Worm (Caenorhabditis elegans) whole organism, early embryonic: ENCODE results near the gene Y51H7BR.7.

Experiments
- B0310.2 ChIP-seq: sonication (generic microtip); optimal IDR thresholded peaks from 2 replicates; lab custom pipeline; 2016; ENCODE audit warnings: mild to moderate bottlenecking, missing genetic modification characterization, missing compliant biosample characterization
- F13C5.2 ChIP-seq: sonication (generic microtip); optimal IDR thresholded peaks from 2 replicates; lab custom pipeline; 2017; ENCODE audit warnings: mild to moderate bottlenecking, missing genetic modification characterization, inconsistent platforms, missing compliant biosample characterization
- aly-1 ChIP-seq: sonication (generic microtip); optimal IDR thresholded peaks from 2 replicates; lab custom pipeline; 2016; ENCODE audit warnings: missing genetic modification characterization, missing compliant biosample characterization
- ama-1 ChIP-seq: fragments of 150-350 bp; optimal IDR thresholded peaks from 2 replicates; lab custom pipeline; 2014
- ceh-13 ChIP-seq: fragments of 200-800 bp; sonication (Bioruptor generic); optimal IDR thresholded peaks from 2 replicates; lab custom pipeline; 2018; ENCODE audit warnings: mild to moderate bottlenecking, missing genetic modification characterization, missing compliant biosample characterization
- ceh-36 ChIP-seq: sonication (generic microtip); optimal IDR thresholded peaks from 2 replicates; lab custom pipeline; 2016; ENCODE audit warnings: missing genetic modification characterization, inconsistent platforms, missing compliant biosample characterization
- ets-7 ChIP-seq: sonication (generic microtip); optimal IDR thresholded peaks from 2 replicates; lab custom pipeline; 2016; ENCODE audit warnings: missing genotype, missing genetic modification characterization, missing compliant biosample characterization
- flt-1 ChIP-seq: fragments of 200-800 bp; sonication (Bioruptor generic); IDR thresholded peaks from 2 replicates; pipeline ENCODE4 v1.3.6; 2022; ENCODE audit warnings: missing genetic modification characterization, missing compliant biosample characterization
- hmbx-1 ChIP-seq: sonication (generic microtip); optimal IDR thresholded peaks from 2 replicates; lab custom pipeline; 2016; ENCODE audit warnings: mild to moderate bottlenecking, missing genetic modification characterization, missing compliant biosample characterization
- hmg-4 ChIP-seq: fragments of 200-800 bp; sonication (Bioruptor generic); optimal IDR thresholded peaks from 2 replicates; lab custom pipeline; 2018; ENCODE audit warnings: mild to moderate bottlenecking, missing genetic modification characterization, missing compliant biosample characterization
- hnd-1 ChIP-seq: sonication (generic microtip); optimal IDR thresholded peaks from 2 replicates; lab custom pipeline; 2016; ENCODE audit warnings: missing genetic modification characterization, missing compliant biosample characterization
- pes-1 ChIP-seq: fragments of 200-800 bp; sonication (Bioruptor generic); IDR thresholded peaks from 2 replicates; pipeline ENCODE4 v1.3.6; 2022; ENCODE audit warnings: missing genetic modification reagents, missing genetic modification characterization, missing compliant biosample characterization
- scrt-1 ChIP-seq: fragments of 200-800 bp; sonication (Bioruptor generic); IDR thresholded peaks from 2 replicates; pipeline ENCODE4 v1.3.6; 2022; ENCODE audit warnings: missing genetic modification characterization, missing compliant biosample characterization
- sea-1 ChIP-seq: fragments of 200-800 bp; sonication (Bioruptor generic); conservative IDR thresholded peaks from 2 replicates; pipeline ENCODE4 v1.3.6; 2022; ENCODE audit warnings: missing genetic modification characterization, missing compliant biosample characterization
- tbx-11 ChIP-seq: fragments of 200-800 bp; sonication (Bioruptor generic); IDR thresholded peaks from 2 replicates; pipeline ENCODE4 v1.3.6; 2022; ENCODE audit warnings: missing genetic modification characterization, missing compliant biosample characterization
- tbx-37 ChIP-seq: fragments of 200-800 bp; sonication (Bioruptor generic); conservative IDR thresholded peaks from 2 replicates; pipeline ENCODE4 v1.3.6; 2022; ENCODE audit warnings: missing genetic modification reagents, missing genetic modification characterization, missing compliant biosample characterization
- tra-4 ChIP-seq: sonication (generic microtip); optimal IDR thresholded peaks from 2 replicates; lab custom pipeline; 2017; ENCODE audit warnings: missing genetic modification characterization, missing compliant biosample characterization

Gene Y51H7BR.7

DNA sequence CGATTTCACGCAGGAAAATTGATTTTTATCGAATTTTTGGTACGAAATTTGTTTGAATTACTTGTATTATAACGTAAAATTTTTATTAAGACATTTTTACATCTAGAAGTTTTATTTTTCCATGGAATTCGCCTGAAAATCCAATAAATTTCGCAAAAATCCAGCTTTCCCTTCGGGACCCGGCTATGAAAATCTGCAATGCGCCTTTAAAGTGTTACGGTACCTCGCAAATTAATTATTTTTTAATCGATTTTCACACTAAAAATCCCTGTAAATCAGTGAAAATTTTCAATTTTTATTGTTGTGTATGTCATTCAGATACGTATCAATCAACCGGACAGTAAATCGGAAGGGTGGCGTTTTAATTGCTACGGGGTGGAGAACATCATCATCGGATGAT, 24.4 kb downstream of the Y51H7BR.7 start:
- TF ChIP-seq pes-1 (GFP tag; lab: Robert Waterston, UW): no peak
- no peak for TF ChIP-seq ceh-36 (tag; lab: Kevin White, UChicago)
- no peak for TF ChIP-seq ama-1 (lab: Kevin White, UChicago)
- no peak for TF ChIP-seq sea-1 (GFP tag; lab: Robert Waterston, UW)
- no peak for TF ChIP-seq flt-1
- no peak for TF ChIP-seq hnd-1 (tag; lab: Kevin White, UChicago)
- TF ChIP-seq tbx-11 (GFP tag; lab: Robert Waterston, UW): no peak
- TF ChIP-seq tbx-37 (GFP tag; lab: Robert Waterston, UW): no peak
- TF ChIP-seq ceh-13 (GFP tag; lab: Kevin White, UChicago): no peak
- TF ChIP-seq F13C5.2 (tag; lab: Kevin White, UChicago): no peak
- no peak for TF ChIP-seq hmg-4 (GFP tag; lab: Kevin White, UChicago)
- no peak for TF ChIP-seq B0310.2
- no peak for TF ChIP-seq aly-1
- no peak for TF ChIP-seq hmbx-1

DNA sequence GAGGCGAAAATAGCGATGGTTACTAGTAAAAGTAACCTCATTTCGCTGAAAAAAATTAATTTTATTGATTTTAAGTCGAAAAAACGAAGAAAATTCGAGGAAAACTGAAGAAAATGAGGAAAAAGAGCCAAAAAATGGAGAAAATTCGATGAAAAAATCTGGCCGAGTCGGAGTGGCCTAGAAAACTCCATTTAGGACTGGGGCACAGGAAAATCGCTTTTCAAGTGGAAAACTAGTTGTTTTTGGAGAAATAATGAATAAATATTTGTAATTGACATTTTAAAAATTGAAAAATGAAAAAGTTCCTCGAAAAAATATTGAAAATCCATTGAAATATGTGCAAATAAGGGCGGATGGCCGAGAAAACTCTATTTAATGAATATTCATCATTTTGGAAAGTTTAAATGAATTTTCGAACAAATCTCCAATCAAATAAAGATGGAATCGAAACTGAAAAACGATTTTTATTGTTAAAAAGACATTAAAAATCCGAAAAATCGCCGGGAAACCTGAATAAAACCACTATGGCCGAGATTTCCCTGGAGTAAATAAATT, 25.0 kb downstream of the Y51H7BR.7 start, which contains the start of gene emc-1:
Gene emc-1 (minus strand): TSS at position 45 of the 555 bp plus-strand sequence.
- TF ChIP-seq scrt-1 (GFP tag; lab: Robert Waterston, UW): no peak
- TF ChIP-seq hmbx-1: no peak
- no peak for TF ChIP-seq aly-1
- no peak for TF ChIP-seq F13C5.2 (tag; lab: Kevin White, UChicago)
- TF ChIP-seq hnd-1 (tag; lab: Kevin White, UChicago): no peak
- no peak for TF ChIP-seq B0310.2
- TF ChIP-seq ceh-13 (GFP tag; lab: Kevin White, UChicago): no peak
- no peak for TF ChIP-seq tbx-37 (GFP tag; lab: Robert Waterston, UW)
- TF ChIP-seq ets-7 (tag; lab: Kevin White, UChicago): no peak
- TF ChIP-seq ceh-36 (tag; lab: Kevin White, UChicago): no peak

DNA sequence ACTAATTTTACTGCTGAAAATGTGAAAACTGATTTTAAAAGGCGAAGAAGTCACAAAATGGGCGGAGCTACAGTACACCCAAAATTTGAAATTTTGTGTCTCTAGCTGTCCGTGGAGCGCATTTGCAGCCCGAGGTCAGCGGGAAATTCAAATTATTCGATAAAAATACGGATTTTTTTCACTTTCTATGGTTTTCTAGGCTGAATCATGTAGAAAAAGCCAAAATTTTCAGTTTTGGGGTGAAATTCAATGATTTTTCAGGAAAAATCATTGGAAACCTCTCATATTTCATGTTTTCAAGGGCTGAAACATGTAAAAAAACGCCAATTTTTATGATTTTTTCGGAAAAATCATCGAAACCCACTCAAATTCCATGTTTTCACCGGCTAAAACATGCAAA, 34.6 kb downstream of the Y51H7BR.7 start:
- TF ChIP-seq scrt-1 (GFP tag; lab: Robert Waterston, UW): no peak
- no peak for TF ChIP-seq ceh-36 (tag; lab: Kevin White, UChicago)
- no peak for TF ChIP-seq tra-4 (tag; lab: Kevin White, UChicago)
- no peak for TF ChIP-seq B0310.2
- TF ChIP-seq tbx-11 (GFP tag; lab: Robert Waterston, UW): no peak
- TF ChIP-seq tbx-37 (GFP tag; lab: Robert Waterston, UW): no peak

DNA sequence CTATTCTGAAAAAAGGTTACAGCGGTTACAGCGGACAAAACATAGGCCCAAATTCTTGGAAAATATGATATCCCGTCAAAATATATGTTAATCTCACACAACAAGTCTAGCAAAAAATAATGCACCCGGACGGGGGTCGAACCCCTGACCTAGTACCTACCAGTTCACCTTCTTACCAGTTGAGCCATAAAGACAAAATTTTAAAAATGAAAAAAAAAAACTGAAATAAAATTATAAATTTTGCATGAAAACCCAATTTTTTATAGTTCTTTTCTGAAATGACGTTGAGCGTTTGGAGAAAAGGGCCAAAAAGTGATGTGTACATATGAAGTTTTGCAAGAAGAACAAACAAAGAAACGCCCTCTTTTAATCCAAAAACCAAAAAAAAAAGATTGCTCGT, 43.0 kb downstream of the Y51H7BR.7 start:
- TF ChIP-seq hnd-1 (tag; lab: Kevin White, UChicago): no peak
- TF ChIP-seq B0310.2: no peak
- TF ChIP-seq ets-7 (tag; lab: Kevin White, UChicago): no peak
- TF ChIP-seq F13C5.2 (tag; lab: Kevin White, UChicago): no peak

DNA sequence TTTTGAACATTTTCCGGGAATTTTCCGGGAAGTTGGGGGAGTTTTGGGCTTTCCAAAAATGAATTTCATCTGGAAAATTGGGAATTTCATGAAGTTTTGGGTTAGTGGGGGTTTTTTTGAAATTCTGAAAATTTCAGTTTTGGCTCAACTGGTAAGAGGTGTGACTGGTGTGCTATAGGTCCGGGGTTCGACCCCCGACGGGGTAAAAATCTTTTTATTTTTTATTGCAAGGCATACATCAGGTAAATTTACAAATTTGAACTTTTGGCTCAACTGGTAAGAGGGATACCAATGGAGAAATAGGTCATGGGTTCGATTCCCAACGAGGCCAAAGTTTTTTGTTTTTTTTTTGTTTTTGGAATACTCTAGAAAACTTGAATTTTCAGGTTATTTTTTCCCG, 43.7 kb downstream of the Y51H7BR.7 start:
- TF ChIP-seq ceh-36 (tag; lab: Kevin White, UChicago) (no peak), F13C5.2 (tag; lab: Kevin White, UChicago) (no peak), flt-1 (no peak), tra-4 (tag; lab: Kevin White, UChicago) (no peak), aly-1 (no peak), pes-1 (GFP tag; lab: Robert Waterston, UW) (no peak), B0310.2 (no peak), tbx-11 (GFP tag; lab: Robert Waterston, UW) (no peak), hnd-1 (tag; lab: Kevin White, UChicago) (no peak), scrt-1 (GFP tag; lab: Robert Waterston, UW) (no peak), ama-1 (lab: Kevin White, UChicago) (no peak), ets-7 (tag; lab: Kevin White, UChicago) (no peak), tbx-37 (GFP tag; lab: Robert Waterston, UW) (no peak), hmg-4 (GFP tag; lab: Kevin White, UChicago) (no peak), sea-1 (GFP tag; lab: Robert Waterston, UW) (no peak), ceh-13 (GFP tag; lab: Kevin White, UChicago) (no peak), hmbx-1 (no peak)

DNA sequence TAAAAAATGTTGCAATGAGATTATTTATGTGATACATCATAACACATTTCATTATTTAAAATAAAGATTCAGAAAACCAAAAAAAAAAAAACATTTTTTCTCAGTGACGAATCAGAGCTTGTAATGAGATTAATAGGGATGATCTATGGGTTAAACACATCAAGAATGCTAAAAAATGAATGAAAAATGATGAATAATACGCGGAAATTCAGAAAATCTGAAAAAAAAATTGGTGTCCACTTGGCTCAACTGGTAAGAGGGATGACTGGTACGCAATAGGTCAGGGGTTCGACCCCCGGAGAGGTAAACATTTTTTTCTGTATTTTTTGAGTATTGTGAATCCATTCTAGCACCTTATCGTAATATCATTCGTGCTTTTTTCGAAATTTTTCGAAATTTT, 46.9 kb downstream of the Y51H7BR.7 start:
- no peak for TF ChIP-seq sea-1 (GFP tag; lab: Robert Waterston, UW)

DNA sequence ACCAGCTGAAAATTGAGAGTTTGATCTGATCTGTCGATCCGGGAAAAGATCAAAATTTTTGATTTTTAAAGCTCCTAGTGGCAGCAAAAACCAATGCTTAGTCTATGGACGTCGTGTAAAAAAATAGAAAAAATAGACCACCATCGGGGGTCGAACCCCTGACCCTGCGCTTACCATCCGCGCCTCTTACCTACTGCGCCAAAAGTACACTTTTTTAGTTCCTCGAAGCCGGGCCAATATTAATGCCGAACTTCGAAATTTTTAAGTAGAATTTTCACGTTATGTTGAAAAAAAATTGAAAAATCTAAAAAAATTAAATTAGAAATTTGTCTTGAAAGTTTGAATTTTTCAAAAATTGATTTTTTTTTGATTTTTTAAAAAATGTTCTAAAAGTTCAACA, 47.4 kb downstream of the Y51H7BR.7 start:
- TF ChIP-seq pes-1 (GFP tag; lab: Robert Waterston, UW) (no peak), ceh-13 (GFP tag; lab: Kevin White, UChicago) (no peak), hmg-4 (GFP tag; lab: Kevin White, UChicago) (no peak), tbx-37 (GFP tag; lab: Robert Waterston, UW) (no peak), scrt-1 (GFP tag; lab: Robert Waterston, UW) (no peak), tra-4 (tag; lab: Kevin White, UChicago) (no peak), aly-1 (no peak), ceh-36 (tag; lab: Kevin White, UChicago) (no peak), tbx-11 (GFP tag; lab: Robert Waterston, UW) (no peak), hnd-1 (tag; lab: Kevin White, UChicago) (no peak), flt-1 (no peak), hmbx-1 (no peak), B0310.2 (no peak), F13C5.2 (tag; lab: Kevin White, UChicago) (no peak), sea-1 (GFP tag; lab: Robert Waterston, UW) (no peak), ets-7 (tag; lab: Kevin White, UChicago) (no peak)

DNA sequence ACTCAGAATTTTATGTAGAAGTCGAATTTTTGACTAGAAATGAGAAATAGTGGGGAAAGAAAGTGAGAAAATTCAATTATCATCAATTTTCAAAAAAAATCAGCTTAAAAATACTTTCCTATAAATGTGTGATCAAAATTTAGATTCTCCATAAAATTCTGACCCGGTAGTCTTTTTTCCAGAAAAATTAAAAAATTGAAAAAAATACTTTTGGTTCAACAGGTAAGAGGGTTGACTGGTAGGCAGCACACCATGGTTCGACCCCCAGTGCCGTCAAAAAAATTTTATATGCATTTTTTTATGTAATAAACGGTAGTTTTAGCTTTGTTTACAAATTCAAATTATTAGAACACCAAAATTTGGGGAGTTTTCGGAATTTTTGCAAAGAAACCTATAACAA, 48.1 kb downstream of the Y51H7BR.7 start:
- no peak for TF ChIP-seq ceh-13 (GFP tag; lab: Kevin White, UChicago)
- no peak for TF ChIP-seq F13C5.2 (tag; lab: Kevin White, UChicago)
- no peak for TF ChIP-seq hmbx-1
- no peak for TF ChIP-seq pes-1 (GFP tag; lab: Robert Waterston, UW)
- TF ChIP-seq ceh-36 (tag; lab: Kevin White, UChicago): no peak
- TF ChIP-seq hnd-1 (tag; lab: Kevin White, UChicago): no peak
- no peak for TF ChIP-seq sea-1 (GFP tag; lab: Robert Waterston, UW)
- TF ChIP-seq hmg-4 (GFP tag; lab: Kevin White, UChicago): no peak
- TF ChIP-seq flt-1: no peak
- TF ChIP-seq tbx-11 (GFP tag; lab: Robert Waterston, UW): no peak
- no peak for TF ChIP-seq ama-1 (lab: Kevin White, UChicago)
- TF ChIP-seq tra-4 (tag; lab: Kevin White, UChicago): no peak
- no peak for TF ChIP-seq tbx-37 (GFP tag; lab: Robert Waterston, UW)
